Fruit fly (Drosophila melanogaster) whole organism, embryonic: ENCODE results near the gene FoxL1.

Source experiments
- B-H2 ChIP-seq: fragments of 200-800 bp; sonication (Bioruptor generic); optimal IDR thresholded peaks from 2 replicates; lab custom pipeline; 2018; ENCODE audit warnings: missing biosample characterization, mild to moderate bottlenecking, missing genetic modification characterization
- Blimp-1 ChIP-seq: fragments of 200-800 bp; sonication (Bioruptor generic); optimal IDR thresholded peaks from 3 replicates; lab custom pipeline; 2018; ENCODE audit warnings: missing biosample characterization, missing genetic modification characterization, mild to moderate bottlenecking, moderate library complexity, missing genetic modification reagents
- CG10366 ChIP-seq: fragments of 200-800 bp; sonication (Bioruptor generic); IDR thresholded peaks from 2 replicates; pipeline ENCODE4 v1.3.6; 2022; ENCODE audit warnings: missing biosample characterization, missing genetic modification characterization
- CG11504 ChIP-seq: fragments of 200-800 bp; sonication (Bioruptor generic); optimal IDR thresholded peaks from 3 replicates; lab custom pipeline; 2019; ENCODE audit warnings: missing biosample characterization, mild to moderate bottlenecking, missing genetic modification characterization, moderate library complexity
- CG1233 ChIP-seq: fragments of 200-800 bp; sonication (Bioruptor generic); optimal IDR thresholded peaks from 4 replicates; lab custom pipeline; 2018; ENCODE audit warnings: missing biosample characterization, mild to moderate bottlenecking, missing genetic modification characterization
- CG13123 ChIP-seq: fragments of 200-800 bp; sonication (Bioruptor generic); optimal IDR thresholded peaks from 2 replicates; lab custom pipeline; 2016; ENCODE audit warnings: missing biosample characterization, missing genetic modification characterization
- CG13424 ChIP-seq: fragments of 200-800 bp; sonication (Bioruptor generic); optimal IDR thresholded peaks from 2 replicates; lab custom pipeline; 2019; ENCODE audit warnings: missing biosample characterization, mild to moderate bottlenecking, missing genetic modification characterization, moderate library complexity
- CG13624 ChIP-seq: fragments of 200-800 bp; sonication (Bioruptor generic); optimal IDR thresholded peaks from 2 replicates; lab custom pipeline; 2016; ENCODE audit warnings: missing biosample characterization, missing genetic modification characterization
- CG14441 ChIP-seq: fragments of 200-800 bp; sonication (Bioruptor generic); IDR thresholded peaks from 2 replicates; pipeline ENCODE4 v1.3.6; 2022; ENCODE audit warnings: missing biosample characterization, missing genetic modification characterization
- CG15073 ChIP-seq: fragments of 200-800 bp; sonication (Bioruptor generic); optimal IDR thresholded peaks from 2 replicates; lab custom pipeline; 2016; ENCODE audit warnings: missing biosample characterization, missing genetic modification characterization
- CG15269 ChIP-seq: fragments of 200-800 bp; sonication (Bioruptor generic); optimal IDR thresholded peaks from 2 replicates; lab custom pipeline; 2018; ENCODE audit warnings: missing biosample characterization, mild to moderate bottlenecking, missing genetic modification characterization, moderate library complexity
- CG16815 ChIP-seq: fragments of 200-800 bp; sonication (Bioruptor generic); optimal IDR thresholded peaks from 3 replicates; lab custom pipeline; 2017; ENCODE audit warnings: missing biosample characterization, mild to moderate bottlenecking, missing genetic modification characterization
- CG17359 ChIP-seq: fragments of 200-800 bp; sonication (Bioruptor generic); optimal IDR thresholded peaks from 3 replicates; lab custom pipeline; 2018; ENCODE audit warnings: missing biosample characterization, mild to moderate bottlenecking, missing genetic modification characterization, moderate library complexity
- CG2712 ChIP-seq: fragments of 200-800 bp; optimal IDR thresholded peaks from 3 replicates; lab custom pipeline; 2019; ENCODE audit warnings: missing biosample characterization, mild to moderate bottlenecking, missing genetic modification characterization, moderate library complexity
- CG31224 ChIP-seq: fragments of 200-800 bp; sonication (Bioruptor generic); IDR thresholded peaks from 2 replicates; pipeline ENCODE4 v1.3.6; 2022; ENCODE audit warnings: missing biosample characterization, missing genetic modification characterization
- CG42726 ChIP-seq: fragments of 200-800 bp; sonication (Bioruptor generic); IDR thresholded peaks from 2 replicates; pipeline ENCODE4 v1.3.6; 2022; ENCODE audit warnings: missing biosample characterization, missing genetic modification characterization; ENCODE audit not compliant: partially characterized antibody
- CG7839 ChIP-seq: fragments of 200-800 bp; sonication (Bioruptor generic); optimal IDR thresholded peaks from 3 replicates; lab custom pipeline; 2018; ENCODE audit warnings: missing biosample characterization, mild to moderate bottlenecking, missing genetic modification characterization, moderate library complexity
- CG7963 ChIP-seq: fragments of 200-800 bp; sonication (Bioruptor generic); IDR thresholded peaks from 3 replicates; pipeline ENCODE4 v1.3.6; 2022; ENCODE audit warnings: missing biosample characterization, missing genetic modification characterization; ENCODE audit not compliant: partially characterized antibody
- CG8924 ChIP-seq: fragments of 200-800 bp; optimal IDR thresholded peaks from 3 replicates; lab custom pipeline; 2019; ENCODE audit warnings: missing biosample characterization, mild to moderate bottlenecking, missing genetic modification characterization, moderate library complexity
- Dll ChIP-seq: fragments of 200-800 bp; sonication (Bioruptor generic); IDR thresholded peaks from 4 replicates; pipeline ENCODE4 v1.3.6; 2022; ENCODE audit warnings: missing biosample characterization, missing genetic modification characterization; ENCODE audit not compliant: partially characterized antibody
- Fer1 ChIP-seq: fragments of 200-800 bp; sonication (Bioruptor generic); optimal IDR thresholded peaks from 2 replicates; lab custom pipeline; 2017; ENCODE audit warnings: missing biosample characterization, mild to moderate bottlenecking, missing genetic modification characterization
- H2.0 ChIP-seq: fragments of 200-800 bp; sonication (Bioruptor generic); IDR thresholded peaks from 2 replicates; pipeline ENCODE4 v1.3.6; 2022; ENCODE audit warnings: missing biosample characterization, missing genetic modification characterization
- HLH4C ChIP-seq: fragments of 200-800 bp; sonication (Bioruptor generic); IDR thresholded peaks from 3 replicates; pipeline ENCODE4 v1.3.6; 2022; ENCODE audit warnings: missing biosample characterization, missing genetic modification characterization; ENCODE audit not compliant: partially characterized antibody
- Hmx ChIP-seq: fragments of 200-800 bp; sonication (Bioruptor generic); optimal IDR thresholded peaks from 2 replicates; lab custom pipeline; 2016; ENCODE audit warnings: missing biosample characterization, missing genetic modification characterization
- Myb ChIP-seq: fragments of 200-800 bp; sonication (Bioruptor generic); optimal IDR thresholded peaks from 2 replicates; lab custom pipeline; 2016; ENCODE audit warnings: missing biosample characterization, missing genetic modification characterization
- NFAT ChIP-seq: fragments of 200-800 bp; sonication (Bioruptor generic); IDR thresholded peaks from 2 replicates; pipeline ENCODE4 v1.3.6; 2022; ENCODE audit warnings: missing biosample characterization, missing genetic modification characterization
- Rfx ChIP-seq: fragments of 200-800 bp; sonication (Bioruptor generic); IDR thresholded peaks from 2 replicates; pipeline ENCODE4 v1.3.6; 2022; ENCODE audit warnings: missing biosample characterization, missing genetic modification characterization
- Sox102F ChIP-seq: fragments of 200-800 bp; sonication (Bioruptor generic); optimal IDR thresholded peaks from 2 replicates; lab custom pipeline; 2018; ENCODE audit warnings: missing biosample characterization, mild to moderate bottlenecking, missing genetic modification characterization, moderate library complexity
- Xrp1 ChIP-seq: fragments of 200-800 bp; sonication (Bioruptor generic); IDR thresholded peaks from 2 replicates; pipeline ENCODE4 v1.3.6; 2022; ENCODE audit warnings: missing biosample characterization, missing genetic modification characterization
- ap ChIP-seq: fragments of 200-800 bp; sonication (Bioruptor generic); IDR thresholded peaks from 2 replicates; pipeline ENCODE4 v1.3.6; 2022; ENCODE audit warnings: missing biosample characterization, missing genetic modification characterization
- ase ChIP-seq: fragments of 200-800 bp; sonication (Bioruptor generic); IDR thresholded peaks from 3 replicates; pipeline ENCODE4 v1.3.6; 2022; ENCODE audit warnings: missing biosample characterization, missing genetic modification characterization
- bbx ChIP-seq: fragments of 200-800 bp; sonication (Bioruptor generic); IDR thresholded peaks from 2 replicates; pipeline ENCODE4 v1.3.6; 2022; ENCODE audit warnings: missing biosample characterization, missing genetic modification characterization; ENCODE audit not compliant: partially characterized antibody
- chif ChIP-seq, 2 experiments: fragments of 200-800 bp; sonication (Bioruptor generic); optimal IDR thresholded peaks; 3 replicates each; lab custom pipeline; 2016; ENCODE audit warnings: missing biosample characterization in 2 of 2, missing genetic modification characterization in 2 of 2
- mirr ChIP-seq: fragments of 200-800 bp; sonication (Bioruptor generic); optimal IDR thresholded peaks from 3 replicates; lab custom pipeline; 2018; ENCODE audit warnings: missing biosample characterization, mild to moderate bottlenecking, missing genetic modification characterization
- nerfin-2 ChIP-seq: fragments of 200-800 bp; sonication (Bioruptor generic); IDR thresholded peaks from 2 replicates; pipeline ENCODE4 v1.3.6; 2022; ENCODE audit warnings: missing biosample characterization, missing genetic modification characterization; ENCODE audit not compliant: partially characterized antibody
- pan ChIP-seq, 4 experiments: fragments of >200 bp in 3 of 4; fragments of 200-800 bp in 1 of 4; sonication (Bioruptor generic) in 1 of 4; optimal IDR thresholded peaks in 3 of 4; IDR thresholded peaks in 1 of 4; 2 replicates each; pipeline versions ENCODE4 v1.3.6 to Lab custom; 2017 to 2022; ENCODE audit warnings: missing biosample characterization in 2 of 4, missing genetic modification characterization in 2 of 4, mixed read lengths in 1 of 4
- prd ChIP-seq, 3 experiments: fragments of >200 bp in 2 of 3; fragments of 200-800 bp in 1 of 3; sonication (Bioruptor generic) in 1 of 3; optimal IDR thresholded peaks in 2 of 3; IDR thresholded peaks in 1 of 3; 2 replicates in 2 of 3; 3 replicates in 1 of 3; pipeline versions ENCODE4 v1.3.6 to Lab custom; 2017 to 2022; ENCODE audit warnings: missing biosample characterization in 1 of 3, missing genetic modification characterization in 1 of 3
- sens ChIP-seq: fragments of 200-800 bp; sonication (Bioruptor generic); peaks from one replicate; lab custom pipeline; 2016; ENCODE audit warnings: missing biosample characterization, missing genetic modification characterization
- sisA ChIP-seq: fragments of 200-800 bp; sonication (Bioruptor generic); IDR thresholded peaks from 2 replicates; pipeline ENCODE4 v1.3.6; 2022; ENCODE audit warnings: missing biosample characterization, missing genetic modification characterization
- sob ChIP-seq: fragments of 200-800 bp; sonication (Bioruptor generic); IDR thresholded peaks from 2 replicates; pipeline ENCODE4 v1.3.6; 2022; ENCODE audit warnings: missing biosample characterization, missing genetic modification characterization
- ssp ChIP-seq: fragments of 200-800 bp; sonication (Bioruptor generic); IDR thresholded peaks from 2 replicates; pipeline ENCODE4 v1.3.6; 2022; ENCODE audit warnings: missing biosample characterization, missing genetic modification characterization
- trh ChIP-seq: fragments of 200-800 bp; sonication (Bioruptor generic); optimal IDR thresholded peaks from 2 replicates; lab custom pipeline; 2016; ENCODE audit warnings: missing biosample characterization, missing genetic modification characterization
- unc-4 ChIP-seq: fragments of 200-800 bp; sonication (Bioruptor generic); IDR thresholded peaks from 2 replicates; pipeline ENCODE4 v1.3.6; 2022; ENCODE audit warnings: missing biosample characterization, missing genetic modification characterization; ENCODE audit not compliant: partially characterized antibody
- zen2 ChIP-seq: fragments of 200-800 bp; sonication (Bioruptor generic); IDR thresholded peaks from 3 replicates; pipeline ENCODE4 v1.3.6; 2022; ENCODE audit warnings: missing biosample characterization, missing genetic modification characterization; ENCODE audit not compliant: partially characterized antibody
- zfh1 ChIP-seq: fragments of 200-800 bp; sonication (Bioruptor generic); IDR thresholded peaks from 3 replicates; pipeline ENCODE4 v1.3.6; 2022; ENCODE audit warnings: missing biosample characterization, missing genetic modification characterization

The FoxL1 gene

DNA sequence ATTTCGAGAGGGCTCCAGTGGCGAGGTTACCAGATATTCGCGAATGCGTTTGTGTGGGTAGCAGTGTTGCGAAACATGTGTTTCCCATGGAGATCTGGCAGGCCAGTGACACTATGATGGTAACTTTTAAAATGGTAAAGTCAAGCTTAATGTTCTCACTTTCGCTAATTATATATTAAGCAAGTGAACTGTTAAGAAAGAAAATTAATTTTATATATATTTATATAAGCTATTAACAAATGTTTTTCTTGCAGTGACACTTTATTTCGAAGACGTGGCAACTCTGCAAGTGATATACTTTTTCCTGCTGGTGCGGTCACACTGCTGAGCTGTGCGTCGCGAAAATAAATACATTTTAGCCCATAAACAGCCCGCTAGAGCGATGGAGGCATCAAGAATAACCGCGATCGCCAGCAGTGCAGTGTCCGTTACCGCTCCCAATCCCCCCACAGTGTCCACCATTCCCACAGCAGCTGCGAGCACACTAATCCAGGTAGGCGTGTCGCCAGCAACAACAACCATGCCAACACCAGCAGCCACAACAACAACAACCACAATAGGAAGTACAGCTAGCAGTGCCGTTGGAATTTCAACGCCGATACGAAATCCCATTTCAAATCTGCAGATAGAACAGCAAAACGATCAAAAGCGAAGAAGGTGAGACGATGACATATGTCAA lies 21.7 kb downstream of the FoxL1 start, which contains the start of the genes CG11593 and Rcd5 (continued):
- TF ChIP-seq unc-4 (GFP tag; lab: Robert Waterston, UW), result no peak
- TF ChIP-seq NFAT, result peak; percentile 81
- TF ChIP-seq sisA (GFP tag; lab: Robert Waterston, UW), result peak; percentile 88
- peak; percentile 45; the same call in 1 of the 3 replicates for TF ChIP-seq HLH4C (GFP tag; lab: Robert Waterston, UW)
- TF ChIP-seq CG13624 (GFP tag; lab: Kevin White, UChicago), result no peak
- no peak for TF ChIP-seq B-H2 (GFP tag; lab: Kevin White, UChicago)
- TF ChIP-seq bbx (GFP tag; lab: Robert Waterston, UW), result no peak
- TF ChIP-seq Rfx, result peak; percentile 89
- TF ChIP-seq trh, result peak; percentile 29
- no peak for TF ChIP-seq CG15073 (GFP tag; lab: Kevin White, UChicago)
- TF ChIP-seq mirr (GFP tag; lab: Kevin White, UChicago), result no peak
- no peak for TF ChIP-seq CG17359 (tag; lab: Kevin White, UChicago)
- TF ChIP-seq pan (optimal IDR thresholded peaks at IDR 0.05; lab: Kevin White, UChicago), result no peak
- peak in 1 of 2 experiments; percentile 81 for TF ChIP-seq pan (GFP tag; optimal IDR thresholded peaks at IDR 0.05 in 1 of 2, IDR thresholded peaks at IDR 0.05 in 1 of 2)
- no peak for TF ChIP-seq CG42726 (GFP tag; lab: Robert Waterston, UW)
- peak; percentile 48 for TF ChIP-seq CG16815 (GFP tag; lab: Kevin White, UChicago)
- TF ChIP-seq chif (GFP tag; optimal IDR thresholded peaks at IDR 0.05; lab: Kevin White, UChicago), result no peak

DNA sequence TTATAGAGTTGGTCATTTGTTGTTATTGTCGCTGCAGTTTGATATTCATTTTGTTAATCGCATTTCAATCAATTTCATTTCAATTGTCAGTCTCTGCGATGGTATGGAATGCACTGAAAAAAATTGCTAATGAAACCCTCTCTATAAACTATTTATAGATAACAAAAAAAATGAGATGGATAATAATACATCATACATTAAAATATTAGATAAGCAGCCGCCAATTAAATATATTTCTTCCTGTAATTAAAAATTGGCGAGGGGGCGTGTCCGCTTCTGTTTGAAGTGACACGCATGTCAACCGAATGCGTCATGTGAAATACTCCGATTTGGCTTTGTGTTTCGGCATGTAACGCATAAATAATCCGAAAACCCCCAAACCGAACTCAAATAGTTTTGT lies 25.8 kb downstream of the FoxL1 start:
- TF ChIP-seq CG7963 (GFP tag; lab: Robert Waterston, UW) (no peak), Blimp-1 (peak; percentile 4), CG2712 (tag; lab: Kevin White, UChicago) (peak; percentile 15), sob (GFP tag; lab: Robert Waterston, UW) (no peak), ase (GFP tag; lab: Robert Waterston, UW) (peak; percentile 48; the same call in 1 of the 3 replicates), nerfin-2 (no peak), CG14441 (peak; percentile 41), ssp (GFP tag; lab: Robert Waterston, UW) (no peak), CG13424 (tag; lab: Kevin White, UChicago) (peak; percentile 7), Xrp1 (GFP tag; lab: Robert Waterston, UW) (0 out of 2 replicates have a peak, but pooled peaks have one; percentile 17), HLH4C (GFP tag; lab: Robert Waterston, UW) (no peak), zfh1 (GFP tag; lab: Robert Waterston, UW) (no peak), CG17359 (tag; lab: Kevin White, UChicago) (peak; percentile 32), CG31224 (GFP tag; lab: Robert Waterston, UW) (no peak), CG10366 (GFP tag; lab: Robert Waterston, UW) (peak; percentile 49), CG8924 (tag; lab: Kevin White, UChicago) (peak; percentile 7), prd (optimal IDR thresholded peaks at IDR 0.05; lab: Kevin White, UChicago) (no peak), prd (GFP tag; IDR thresholded peaks at IDR 0.05; lab: Robert Waterston, UW) (peak; percentile 10; the same call in 1 of the 3 replicates), CG15269 (peak; percentile 29), pan (optimal IDR thresholded peaks at IDR 0.05; lab: Kevin White, UChicago) (no peak), pan (GFP tag; optimal IDR thresholded peaks at IDR 0.05 in 1 of 2, IDR thresholded peaks at IDR 0.05 in 1 of 2) (peak in 1 of 2 experiments; percentile 55), CG7839 (peak; percentile 14), Hmx (GFP tag; lab: Kevin White, UChicago) (no peak), CG1233 (no peak), ap (GFP tag; lab: Robert Waterston, UW) (no peak), sisA (GFP tag; lab: Robert Waterston, UW) (no peak), CG13123 (no peak), Sox102F (GFP tag; lab: Kevin White, UChicago) (peak; percentile 55), Fer1 (GFP tag; lab: Kevin White, UChicago) (no peak), Dll (GFP tag; lab: Robert Waterston, UW) (no peak), sens (peak; percentile 20), H2.0 (GFP tag; lab: Robert Waterston, UW) (no peak), Myb (GFP tag; lab: Kevin White, UChicago) (no peak), CG11504 (tag; lab: Kevin White, UChicago) (peak; percentile 52), zen2 (GFP tag; lab: Robert Waterston, UW) (no peak)
